Fruit fly (Drosophila melanogaster): ENCODE results near the gene CG6770.

The CG6770 gene

DNA sequence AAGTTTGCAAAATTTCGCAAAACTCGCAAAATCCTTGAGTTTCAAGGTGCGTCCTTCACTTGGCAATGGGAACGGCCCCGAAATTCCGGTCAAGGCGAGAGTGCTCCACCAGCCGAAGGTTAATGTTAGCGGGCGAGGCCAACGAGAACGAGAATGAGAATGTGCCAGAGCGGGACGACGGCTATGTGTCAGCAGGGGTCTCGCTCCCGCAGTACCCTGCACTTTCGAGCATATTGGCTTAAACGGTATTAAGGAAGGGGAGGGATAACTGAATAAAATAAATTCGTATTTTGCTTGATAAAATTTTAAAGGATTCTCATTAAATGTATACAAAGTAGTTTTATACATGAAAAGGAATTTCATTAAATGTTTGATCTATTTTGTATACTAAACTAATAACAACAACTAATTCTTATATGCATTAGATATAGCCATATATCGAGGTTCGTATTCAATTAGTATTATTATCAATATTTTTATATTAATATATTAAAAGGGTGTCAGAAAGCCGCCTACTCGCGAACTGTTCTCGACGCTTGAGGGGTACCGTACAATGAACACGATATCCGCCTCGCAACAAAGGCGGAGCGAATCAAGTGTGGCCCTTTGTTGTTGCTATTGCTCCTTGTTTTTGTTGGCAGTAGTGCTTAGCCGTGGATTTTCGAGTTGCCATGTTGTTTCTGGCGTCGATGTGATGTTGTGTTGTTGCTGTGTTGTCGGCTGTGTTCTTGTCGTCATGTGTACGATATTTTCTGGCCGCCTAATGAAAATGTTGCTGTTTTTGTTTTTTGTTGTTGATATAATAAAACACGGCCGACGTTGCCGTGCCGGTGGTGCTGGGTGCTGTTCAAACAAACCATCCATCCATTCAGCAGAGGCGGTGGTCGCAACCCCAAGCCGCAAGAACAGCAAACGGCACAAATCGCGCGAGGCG, 39.3 kb downstream of the CG6770 start (continued):
- TF ChIP-seq wor (GFP tag; IDR thresholded peaks at IDR 0.05) (no peak), gem (tag; optimal IDR thresholded peaks at IDR 0.05) (peak; percentile 99), CG30020 (tag; optimal IDR thresholded peaks at IDR 0.05) (peak; percentile 84), CG7372 (GFP tag; IDR thresholded peaks at IDR 0.05) (no peak), CG18619 (GFP tag; optimal IDR thresholded peaks at IDR 0.05) (peak; percentile 97), bigmax (GFP tag; optimal IDR thresholded peaks at IDR 0.05) (no peak), CG11723 (GFP tag; optimal IDR thresholded peaks at IDR 0.05) (peak; percentile 86), CG10959 (GFP tag; IDR thresholded peaks at IDR 0.05) (no peak), CG17612 (GFP tag; IDR thresholded peaks at IDR 0.05) (no peak), trh (GFP tag; optimal IDR thresholded peaks at IDR 0.05) (peak; percentile 88), da (GFP tag; optimal IDR thresholded peaks at IDR 0.05) (no peak), Tbp (GFP tag; optimal IDR thresholded peaks at IDR 0.05) (no peak), CG2875 (GFP tag; optimal IDR thresholded peaks at IDR 0.05) (peak; percentile 88), Ets97D (GFP tag; optimal IDR thresholded peaks at IDR 0.05) (peak; percentile 2), row (GFP tag; IDR thresholded peaks at IDR 0.05) (no peak), Taf1 (GFP tag; IDR thresholded peaks at IDR 0.05) (no peak), unpg (GFP tag; optimal IDR thresholded peaks at IDR 0.05) (peak; percentile 93), CG6791 (GFP tag; IDR thresholded peaks at IDR 0.05; ENCODE audit: partially characterized antibody) (no peak), sim (GFP tag; IDR thresholded peaks at IDR 0.05) (no peak), CG3995 (GFP tag; optimal IDR thresholded peaks at IDR 0.05) (peak; percentile 45), CG12071 (GFP tag; optimal IDR thresholded peaks at IDR 0.05) (no peak), salm (tag; optimal IDR thresholded peaks at IDR 0.05) (peak; percentile 89), CG6765 (GFP tag; optimal IDR thresholded peaks at IDR 0.05) (peak; percentile 91), zfh1 (GFP tag; IDR thresholded peaks at IDR 0.05) (no peak), Spps (tag; optimal IDR thresholded peaks at IDR 0.05) (peak; percentile 84), CG34376 (GFP tag; optimal IDR thresholded peaks at IDR 0.05) (no peak), CG14965 (GFP tag; optimal IDR thresholded peaks at IDR 0.05; ENCODE audit: borderline replicate concordance) (peak; percentile 12), CG2120 (GFP tag; optimal IDR thresholded peaks at IDR 0.05) (peak; percentile 82), Rx (GFP tag; IDR thresholded peaks at IDR 0.05) (no peak), hth (optimal IDR thresholded peaks at IDR 0.05) (no peak), CG13296 (GFP tag; optimal IDR thresholded peaks at IDR 0.05) (peak; percentile 98), btn (GFP tag; optimal IDR thresholded peaks at IDR 0.05) (peak; percentile 46), CG4360 (GFP tag; IDR thresholded peaks at IDR 0.05) (no peak), Opbp (GFP tag; IDR thresholded peaks at IDR 0.05; ENCODE audit: partially characterized antibody) (no peak), zen2 (GFP tag; IDR thresholded peaks at IDR 0.05; ENCODE audit: partially characterized antibody) (no peak), CG3281 (GFP tag; optimal IDR thresholded peaks at IDR 0.05) (peak; percentile 96), mld (GFP tag; IDR thresholded peaks at IDR 0.05; ENCODE audit: partially characterized antibody) (no peak), tap (tag; optimal IDR thresholded peaks at IDR 0.05) (peak; percentile 94), pnt (GFP tag; optimal IDR thresholded peaks at IDR 0.05) (peak; percentile 58), Atf3 (GFP tag; optimal IDR thresholded peaks at IDR 0.05) (peak; percentile 57), cas (GFP tag; IDR thresholded peaks at IDR 0.05) (no peak), disco-r (GFP tag; optimal IDR thresholded peaks at IDR 0.05) (peak; percentile 18), CG11085 (GFP tag; IDR thresholded peaks at IDR 0.05) (no peak), pb (GFP tag; optimal IDR thresholded peaks at IDR 0.05) (peak; percentile 26), CG14441 (GFP tag; IDR thresholded peaks at IDR 0.05) (no peak), peb (GFP tag; IDR thresholded peaks at IDR 0.05) (no peak), NC2α (GFP tag; optimal IDR thresholded peaks at IDR 0.05) (peak; percentile 0), CG6854 (GFP tag; optimal IDR thresholded peaks at IDR 0.05) (peak; percentile 91), bowl (GFP tag; IDR thresholded peaks at IDR 0.05) (no peak), gsb (GFP tag; IDR thresholded peaks at IDR 0.05) (no peak)
